Fruit fly (Drosophila melanogaster) whole organism, pupa: Measurements from ENCODE around the gene Ac13E.
A peak's percentile ranks its signal among the peaks of the same experiment; 100 is the strongest.

ENCODE experiments used
- CG10348 ChIP-seq: fragments of 200-800 bp; sonication (Bioruptor generic); IDR thresholded peaks from 2 replicates; pipeline ENCODE4 v1.3.6; 2022; ENCODE audit warnings: missing biosample characterization, missing genetic modification characterization
- CG12605 ChIP-seq: fragments of 200-800 bp; sonication (Bioruptor generic); IDR thresholded peaks from 2 replicates; pipeline ENCODE4 v1.3.6; 2022; ENCODE audit warnings: missing biosample characterization, missing genetic modification characterization
- CG13204 ChIP-seq: fragments of 200-800 bp; sonication (Bioruptor generic); optimal IDR thresholded peaks from 2 replicates; lab custom pipeline; 2018; ENCODE audit warnings: missing biosample characterization, mild to moderate bottlenecking, missing genetic modification characterization, moderate library complexity
- CG14655 ChIP-seq: fragments of 200-800 bp; sonication (Bioruptor generic); optimal IDR thresholded peaks from 3 replicates; lab custom pipeline; 2017; ENCODE audit warnings: mild to moderate bottlenecking, missing biosample characterization, missing genetic modification reagents, missing genetic modification characterization
- CG15710 ChIP-seq: fragments of 200-800 bp; sonication (Bioruptor generic); optimal IDR thresholded peaks from 2 replicates; lab custom pipeline; 2018; ENCODE audit warnings: missing biosample characterization, mild to moderate bottlenecking, missing genetic modification characterization, moderate library complexity
- CG17806 ChIP-seq: fragments of 200-800 bp; sonication (Bioruptor generic); optimal IDR thresholded peaks from 2 replicates; lab custom pipeline; 2018; ENCODE audit warnings: missing biosample characterization, mild to moderate bottlenecking, missing genetic modification characterization, moderate library complexity
- CG32121 ChIP-seq: fragments of 200-800 bp; sonication (Bioruptor generic); IDR thresholded peaks from 2 replicates; pipeline ENCODE4 v1.3.6; 2022; ENCODE audit warnings: missing biosample characterization, missing genetic modification characterization
- CG34367 ChIP-seq: fragments of 200-800 bp; sonication (Bioruptor generic); optimal IDR thresholded peaks from 2 replicates; lab custom pipeline; 2018; ENCODE audit warnings: missing biosample characterization, mild to moderate bottlenecking, missing genetic modification characterization
- CG4496 ChIP-seq: fragments of 200-800 bp; sonication (Bioruptor generic); IDR thresholded peaks from 3 replicates; pipeline ENCODE4 v1.3.6; 2022; ENCODE audit warnings: missing biosample characterization, missing genetic modification characterization
- CG8159 ChIP-seq: fragments of 200-800 bp; sonication (Bioruptor generic); optimal IDR thresholded peaks from 3 replicates; lab custom pipeline; 2018; ENCODE audit warnings: missing biosample characterization, mild to moderate bottlenecking, missing genetic modification characterization, moderate library complexity
- CG8301 ChIP-seq: fragments of 200-800 bp; sonication (Bioruptor generic); optimal IDR thresholded peaks from 2 replicates; lab custom pipeline; 2018; ENCODE audit warnings: missing biosample characterization, mild to moderate bottlenecking, missing genetic modification characterization
- CG9948 ChIP-seq: fragments of 200-800 bp; sonication (Bioruptor generic); optimal IDR thresholded peaks from 2 replicates; lab custom pipeline; 2018; ENCODE audit warnings: missing biosample characterization, mild to moderate bottlenecking, missing genetic modification characterization, moderate library complexity
- D1 ChIP-seq: fragments of 200-800 bp; sonication (Bioruptor generic); optimal IDR thresholded peaks from 2 replicates; lab custom pipeline; 2018; ENCODE audit warnings: missing biosample characterization, mild to moderate bottlenecking, missing genetic modification characterization, moderate library complexity
- EcR ChIP-seq: fragments of 200-800 bp; sonication (Bioruptor generic); optimal IDR thresholded peaks from 3 replicates; lab custom pipeline; 2019; ENCODE audit warnings: missing biosample characterization, missing genetic modification characterization, mild to moderate bottlenecking, moderate library complexity, missing genetic modification reagents
- Ets98B ChIP-seq: fragments of 200-800 bp; sonication (Bioruptor generic); IDR thresholded peaks from 2 replicates; pipeline ENCODE4 v1.3.6; 2022; ENCODE audit warnings: missing biosample characterization, missing genetic modification characterization
- Pif1A ChIP-seq: fragments of 200-800 bp; sonication (Bioruptor generic); optimal IDR thresholded peaks from 3 replicates; lab custom pipeline; 2016; ENCODE audit warnings: missing biosample characterization, missing genetic modification characterization
- Pif1B ChIP-seq: fragments of 200-800 bp; sonication (Bioruptor generic); optimal IDR thresholded peaks from 3 replicates; lab custom pipeline; 2016; ENCODE audit warnings: missing biosample characterization, missing genetic modification characterization
- Snoo ChIP-seq: fragments of 200-800 bp; sonication (Bioruptor generic); optimal IDR thresholded peaks from 3 replicates; lab custom pipeline; 2017; ENCODE audit warnings: missing biosample characterization, mild to moderate bottlenecking, missing genetic modification characterization, inconsistent platforms
- fd96Ca ChIP-seq: fragments of 200-800 bp; sonication (Bioruptor generic); IDR thresholded peaks from 3 replicates; pipeline ENCODE4 v1.3.6; 2022; ENCODE audit warnings: missing biosample characterization, missing genetic modification characterization
- gl ChIP-seq: fragments of 200-800 bp; sonication (Bioruptor generic); optimal IDR thresholded peaks from 2 replicates; lab custom pipeline; 2018; ENCODE audit warnings: missing biosample characterization, mild to moderate bottlenecking, missing genetic modification characterization
- rn ChIP-seq: fragments of 200-800 bp; sonication (Bioruptor generic); IDR thresholded peaks from 2 replicates; pipeline ENCODE4 v1.3.6; 2022; ENCODE audit warnings: missing biosample characterization, missing genetic modification characterization

Gene Ac13E

dm6 chrX:15554256-15554678 lies at the start of gene Ac13E:
Ac13E (minus strand) TSS chrX:15554278.
- TF ChIP-seq CG17806 (tag; lab: Kevin White, UChicago) (peak; percentile 82), D1 (tag; lab: Kevin White, UChicago) (peak; percentile 72), CG34367 (tag; lab: Kevin White, UChicago) (peak; percentile 86), Pif1A (peak; percentile 94), CG8301 (tag; lab: Kevin White, UChicago) (peak; percentile 90), Pif1B (GFP tag; lab: Kevin White, UChicago) (peak; percentile 89), CG9948 (tag; lab: Kevin White, UChicago) (peak; percentile 86), CG13204 (GFP tag; lab: Kevin White, UChicago) (peak; percentile 79), EcR (GFP tag; lab: Kevin White, UChicago) (peak; percentile 22), CG8159 (peak; percentile 92), CG32121 (GFP tag; lab: Robert Waterston, UW) (peak; percentile 91), CG4496 (GFP tag; lab: Robert Waterston, UW) (peak; percentile 90), Snoo (tag; lab: Kevin White, UChicago) (peak; percentile 95), gl (peak; percentile 68), fd96Ca (peak; percentile 92), CG15710 (tag; lab: Kevin White, UChicago) (peak; percentile 89), CG14655 (peak; percentile 93), Ets98B (peak; percentile 84), CG12605 (peak; percentile 66; the same call in 1 of the 2 replicates), CG10348 (GFP tag; lab: Robert Waterston, UW) (peak; percentile 53; the same call in 1 of the 2 replicates), rn (peak; percentile 70)

- TF ChIP-seq gl (no peak), CG10348 (GFP tag; lab: Robert Waterston, UW) (no peak), EcR (GFP tag; lab: Kevin White, UChicago) (no peak), CG8301 (tag; lab: Kevin White, UChicago) (no peak), CG34367 (tag; lab: Kevin White, UChicago) (no peak), Pif1B (GFP tag; lab: Kevin White, UChicago) (no peak), Pif1A (no peak), Ets98B (no peak)
Measured at dm6 chrX:15602438-15602837, 48.4 kb upstream of the Ac13E start.

DNA sequence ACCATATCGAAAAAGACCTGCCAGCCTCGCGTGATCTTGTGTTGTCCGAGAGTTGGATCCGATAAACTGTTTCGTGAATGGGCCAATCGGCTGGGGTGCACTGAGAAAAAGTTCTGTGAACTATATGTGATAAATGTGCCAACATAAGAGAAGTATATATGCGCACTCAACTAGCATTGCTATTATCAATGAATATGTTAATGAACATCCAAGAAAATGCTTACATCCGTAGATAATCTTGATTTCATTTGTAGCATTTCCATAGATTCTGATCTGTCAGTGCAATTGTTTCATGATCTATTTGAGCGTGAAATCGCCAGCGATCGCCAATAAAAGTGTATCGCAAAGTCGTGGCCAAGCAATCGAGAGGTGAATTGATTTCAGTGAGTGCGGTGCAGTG lies 47.2 kb upstream of the Ac13E start:
- TF ChIP-seq rn: no peak
- TF ChIP-seq Pif1A: no peak
- no peak for TF ChIP-seq CG13204 (GFP tag; lab: Kevin White, UChicago)
- TF ChIP-seq CG12605: no peak
- TF ChIP-seq CG9948 (tag; lab: Kevin White, UChicago): peak; percentile 1
- TF ChIP-seq CG8301 (tag; lab: Kevin White, UChicago): peak; percentile 22
- no peak for TF ChIP-seq CG8159
- peak; percentile 32 for TF ChIP-seq CG14655
- no peak for TF ChIP-seq D1 (tag; lab: Kevin White, UChicago)
- no peak for TF ChIP-seq CG34367 (tag; lab: Kevin White, UChicago)
- no peak for TF ChIP-seq CG15710 (tag; lab: Kevin White, UChicago)
- TF ChIP-seq gl: no peak
- TF ChIP-seq Ets98B: 0 out of 2 replicates have a peak, but pooled peaks have one; percentile 14
- no peak for TF ChIP-seq Pif1B (GFP tag; lab: Kevin White, UChicago)
- TF ChIP-seq fd96Ca: 0 out of 3 replicates have a peak, but pooled peaks have one; percentile 20
- peak; percentile 48; the same call in 1 of the 2 replicates for TF ChIP-seq CG32121 (GFP tag; lab: Robert Waterston, UW)
- no peak for TF ChIP-seq CG10348 (GFP tag; lab: Robert Waterston, UW)
- TF ChIP-seq EcR (GFP tag; lab: Kevin White, UChicago): no peak
- no peak for TF ChIP-seq Snoo (tag; lab: Kevin White, UChicago)
- TF ChIP-seq CG17806 (tag; lab: Kevin White, UChicago): peak; percentile 24
- peak; percentile 54; the same call in 1 of the 3 replicates for TF ChIP-seq CG4496 (GFP tag; lab: Robert Waterston, UW)

- TF ChIP-seq CG8301 (tag; lab: Kevin White, UChicago): peak; percentile 2
- TF ChIP-seq CG8159: no peak
- TF ChIP-seq rn: no peak
- peak; percentile 79 for TF ChIP-seq fd96Ca
- no peak for TF ChIP-seq Snoo (tag; lab: Kevin White, UChicago)
- TF ChIP-seq CG15710 (tag; lab: Kevin White, UChicago): no peak
- TF ChIP-seq CG13204 (GFP tag; lab: Kevin White, UChicago): no peak
- no peak for TF ChIP-seq CG14655
- TF ChIP-seq CG12605: peak; percentile 33; the same call in 1 of the 2 replicates
- TF ChIP-seq CG34367 (tag; lab: Kevin White, UChicago): no peak
- no peak for TF ChIP-seq gl
- TF ChIP-seq Pif1A: peak; percentile 32
- TF ChIP-seq CG17806 (tag; lab: Kevin White, UChicago): no peak
- TF ChIP-seq CG10348 (GFP tag; lab: Robert Waterston, UW): no peak
- no peak for TF ChIP-seq CG9948 (tag; lab: Kevin White, UChicago)
- TF ChIP-seq CG32121 (GFP tag; lab: Robert Waterston, UW): peak; percentile 67
- no peak for TF ChIP-seq EcR (GFP tag; lab: Kevin White, UChicago)
- no peak for TF ChIP-seq Pif1B (GFP tag; lab: Kevin White, UChicago)
- TF ChIP-seq Ets98B: no peak
- no peak for TF ChIP-seq D1 (tag; lab: Kevin White, UChicago)
- peak; percentile 64; the same call in 2 of the 3 replicates for TF ChIP-seq CG4496 (GFP tag; lab: Robert Waterston, UW)
Measured at dm6 chrX:15599697-15600096, 45.6 kb upstream of the Ac13E start.

DNA sequence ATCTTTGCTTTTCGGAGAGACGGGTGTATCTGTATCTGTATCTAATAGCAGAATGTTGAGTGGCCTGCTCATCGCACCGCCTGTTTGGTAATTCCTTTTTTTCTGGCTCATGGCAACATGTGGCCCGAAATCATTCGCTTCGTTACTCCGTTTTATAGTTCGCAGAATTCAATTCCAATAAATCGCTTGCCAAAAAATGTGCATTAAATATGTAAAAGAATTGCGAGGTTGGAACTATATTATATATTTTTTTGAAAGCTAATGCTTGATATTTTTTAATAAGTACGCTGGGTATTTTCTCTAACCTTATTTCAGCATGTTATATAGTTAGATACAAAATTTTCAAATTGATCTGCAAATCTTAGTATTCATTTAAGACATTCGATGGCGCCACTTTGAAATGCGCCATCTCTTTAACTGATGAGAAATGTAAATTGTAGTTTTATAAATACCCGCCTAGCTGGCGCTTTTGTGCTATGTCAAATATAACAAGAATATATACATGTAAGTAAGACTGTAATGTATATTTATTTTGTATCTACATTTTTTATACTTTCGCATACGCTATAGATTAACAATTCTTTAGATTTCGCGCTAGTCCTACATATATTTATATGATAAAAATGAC lies 40.3 kb upstream of the Ac13E start:
- TF ChIP-seq CG4496 (GFP tag; lab: Robert Waterston, UW) (0 out of 3 replicates have a peak, but pooled peaks have one; percentile 4), CG10348 (GFP tag; lab: Robert Waterston, UW) (no peak), Ets98B (peak; percentile 1; the same call in 1 of the 2 replicates)
